Fruit fly (Drosophila melanogaster): ENCODE data around the gene Usp7.

The Usp7 gene

dm6 chrX:12075569-12075968, 46.7 kb upstream of the Usp7 start:
- TF ChIP-seq CG1603 (tag; optimal IDR thresholded peaks at IDR 0.05) (peak; percentile 40), CG17359 (tag; optimal IDR thresholded peaks at IDR 0.05) (peak; percentile 10), ind (GFP tag; optimal IDR thresholded peaks at IDR 0.05) (peak; percentile 34), Hmr (GFP tag; optimal IDR thresholded peaks at IDR 0.05) (peak; percentile 15), cas (GFP tag; IDR thresholded peaks at IDR 0.05) (no peak), CG18599 (GFP tag; optimal IDR thresholded peaks at IDR 0.05) (peak; percentile 10), CG7839 (tag; optimal IDR thresholded peaks at IDR 0.05) (peak; percentile 26), NC2α (GFP tag; optimal IDR thresholded peaks at IDR 0.05) (no peak), Med (GFP tag) (peak; percentile 77), CG17328 (GFP tag; IDR thresholded peaks at IDR 0.05) (0 out of 2 replicates have a peak, but pooled peaks have one; percentile 28), Optix (GFP tag; IDR thresholded peaks at IDR 0.05) (0 out of 3 replicates have a peak, but pooled peaks have one; percentile 38), chif (GFP tag; optimal IDR thresholded peaks at IDR 0.05) (peak in 1 of 2 experiments; percentile 15), bsh (GFP tag; optimal IDR thresholded peaks at IDR 0.05) (peak in 1 of 2 experiments; percentile 38), Hr39 (optimal IDR thresholded peaks at IDR 0.05) (no peak), CG14014 (GFP tag; IDR thresholded peaks at IDR 0.05) (no peak), CG11504 (tag; optimal IDR thresholded peaks at IDR 0.05) (peak; percentile 33), insv (GFP tag; optimal IDR thresholded peaks at IDR 0.05) (no peak), gem (tag; optimal IDR thresholded peaks at IDR 0.05) (peak; percentile 40), Chrac-16 (GFP tag; optimal IDR thresholded peaks at IDR 0.05) (peak; percentile 11), Blimp-1 (GFP tag; optimal IDR thresholded peaks at IDR 0.05) (peak; percentile 12), Antp (GFP tag; optimal IDR thresholded peaks at IDR 0.05) (peak; percentile 45), sens (GFP tag) (peak; percentile 75), prd (optimal IDR thresholded peaks at IDR 0.05) (no peak), prd (GFP tag; IDR thresholded peaks at IDR 0.05) (peak; percentile 54; the same call in 2 of the 3 replicates), ci (GFP tag; IDR thresholded peaks at IDR 0.05) (0 out of 3 replicates have a peak, but pooled peaks have one; percentile 15), row (GFP tag; IDR thresholded peaks at IDR 0.05) (peak; percentile 32; the same call in 1 of the 3 replicates), Sry-δ (GFP tag; optimal IDR thresholded peaks at IDR 0.05) (no peak), phol (tag; optimal IDR thresholded peaks at IDR 0.05) (peak; percentile 38), dmrt11E (tag; optimal IDR thresholded peaks at IDR 0.05) (peak; percentile 33), tin (GFP tag; optimal IDR thresholded peaks at IDR 0.05) (peak; percentile 6), az2 (GFP tag; optimal IDR thresholded peaks at IDR 0.05) (peak; percentile 2), CG6689 (GFP tag; IDR thresholded peaks at IDR 0.05) (peak; percentile 24; the same call in 1 of the 2 replicates), lab (GFP tag; optimal IDR thresholded peaks at IDR 0.05) (peak; percentile 4), ase (GFP tag; IDR thresholded peaks at IDR 0.05) (no peak), Sox102F (GFP tag; optimal IDR thresholded peaks at IDR 0.05) (peak; percentile 18), CG10979 (tag; optimal IDR thresholded peaks at IDR 0.05) (peak; percentile 34), ttk (GFP tag; IDR thresholded peaks at IDR 0.05) (0 out of 2 replicates have a peak, but pooled peaks have one; percentile 20), BEAF-32 (GFP tag; optimal IDR thresholded peaks at IDR 0.05) (no peak), dpn (GFP tag; optimal IDR thresholded peaks at IDR 0.05) (peak in 1 of 2 experiments; percentile 4), dmrt99B (tag; optimal IDR thresholded peaks at IDR 0.05) (peak; percentile 6), Spps (tag; optimal IDR thresholded peaks at IDR 0.05) (no peak), ken (GFP tag; IDR thresholded peaks at IDR 0.05) (no peak), vvl (GFP tag; IDR thresholded peaks at IDR 0.05) (peak; percentile 15; the same call in 1 of the 2 replicates), Atf3 (GFP tag; optimal IDR thresholded peaks at IDR 0.05) (peak; percentile 16), Ets65A (GFP tag) (peak; percentile 78), nerfin-2 (GFP tag; IDR thresholded peaks at IDR 0.05; ENCODE audit: partially characterized antibody) (no peak), lola (GFP tag; optimal IDR thresholded peaks at IDR 0.05) (peak in 1 of 3 experiments; percentile 22), nerfin-1 (tag; optimal IDR thresholded peaks at IDR 0.05) (no peak), Xbp1 (GFP tag; optimal IDR thresholded peaks at IDR 0.05) (peak; percentile 23), unpg (GFP tag; optimal IDR thresholded peaks at IDR 0.05) (peak; percentile 10)
